Worm (Caenorhabditis elegans) whole organism, L2 larva: Measurements from ENCODE around the gene R107.5.
"Not testable (repeated sequence)": the region's sequence is repeated elsewhere in the genome, so short reads cannot be mapped to it uniquely, and the experiment has no call there.

Experiments used
- ZK546.5 ChIP-seq: sonication (generic microtip); optimal IDR thresholded peaks from 2 replicates; lab custom pipeline; 2017; ENCODE audit warnings: missing biosample characterization, missing genetic modification characterization
- alr-1 ChIP-seq: fragments of 150-350 bp; optimal IDR thresholded peaks from 2 replicates; lab custom pipeline; 2014; ENCODE audit warnings: missing biosample characterization, missing genetic modification characterization
- ama-1 ChIP-seq: fragments of 150-350 bp; optimal IDR thresholded peaks from 2 replicates; lab custom pipeline; 2018; ENCODE audit warnings: inconsistent platforms
- ceh-16 ChIP-seq: fragments of 150-350 bp; optimal IDR thresholded peaks from 2 replicates; lab custom pipeline; 2014; ENCODE audit warnings: missing biosample characterization, missing genetic modification characterization
- ceh-82 ChIP-seq: fragments of 150-350 bp; optimal IDR thresholded peaks from 2 replicates; lab custom pipeline; 2014; ENCODE audit warnings: missing biosample characterization, missing genetic modification characterization
- dmd-4 ChIP-seq: sonication (generic microtip); optimal IDR thresholded peaks from 2 replicates; lab custom pipeline; 2017; ENCODE audit warnings: missing biosample characterization, missing genetic modification characterization
- egl-27 ChIP-seq: sonication (generic microtip); optimal IDR thresholded peaks from 3 replicates; lab custom pipeline; 2017; ENCODE audit warnings: missing biosample characterization, missing genetic modification reagents, missing genetic modification characterization
- elt-3 ChIP-seq: sonication (generic microtip); optimal IDR thresholded peaks from 2 replicates; lab custom pipeline; 2017; ENCODE audit warnings: missing biosample characterization, missing genetic modification characterization
- fos-1 ChIP-seq: fragments of 150-350 bp; optimal IDR thresholded peaks from 2 replicates; lab custom pipeline; 2014; ENCODE audit warnings: missing biosample characterization, missing genetic modification characterization
- gmeb-1 ChIP-seq: fragments of 150-350 bp; optimal IDR thresholded peaks from 2 replicates; lab custom pipeline; 2014; ENCODE audit warnings: missing biosample characterization, missing genetic modification characterization
- lsy-2 ChIP-seq, 2 experiments: fragments of 150-350 bp in 1 of 2; sonication (generic microtip) in 1 of 2; optimal IDR thresholded peaks; 2 replicates each; lab custom pipeline; 2014 to 2017; ENCODE audit warnings: missing biosample characterization in 2 of 2, missing genetic modification characterization in 2 of 2
- mab-5 ChIP-seq: fragments of 150-350 bp; optimal IDR thresholded peaks from 2 replicates; lab custom pipeline; 2014; ENCODE audit warnings: missing biosample characterization, missing genetic modification characterization
- nhr-10 ChIP-seq: sonication (generic microtip); optimal IDR thresholded peaks from 2 replicates; lab custom pipeline; 2017; ENCODE audit warnings: missing biosample characterization, missing genetic modification characterization
- nhr-12 ChIP-seq: fragments of 150-350 bp; optimal IDR thresholded peaks from 2 replicates; lab custom pipeline; 2014; ENCODE audit warnings: missing biosample characterization, missing genetic modification characterization
- nhr-21 ChIP-seq: fragments of 150-350 bp; optimal IDR thresholded peaks from 2 replicates; lab custom pipeline; 2014; ENCODE audit warnings: missing biosample characterization, missing genetic modification characterization
- nhr-23 ChIP-seq: fragments of 150-350 bp; optimal IDR thresholded peaks from 2 replicates; lab custom pipeline; 2014; ENCODE audit warnings: missing biosample characterization, missing genetic modification reagents, missing genetic modification characterization
- nhr-25 ChIP-seq: fragments of 150-350 bp; sonication (generic microtip); optimal IDR thresholded peaks from 3 replicates; lab custom pipeline; 2014; ENCODE audit warnings: missing biosample characterization, missing genetic modification characterization
- nhr-6 ChIP-seq: fragments of 150-350 bp; optimal IDR thresholded peaks from 2 replicates; lab custom pipeline; 2014; ENCODE audit warnings: missing biosample characterization, missing genetic modification characterization
- nhr-77 ChIP-seq: fragments of 150-350 bp; optimal IDR thresholded peaks from 2 replicates; lab custom pipeline; 2014; ENCODE audit warnings: missing biosample characterization, missing genetic modification characterization
- sem-4 ChIP-seq: fragments of 150-350 bp; optimal IDR thresholded peaks from 2 replicates; lab custom pipeline; 2014; ENCODE audit warnings: missing biosample characterization, missing genetic modification reagents, missing genetic modification characterization
- sma-3 ChIP-seq: sonication (generic microtip); optimal IDR thresholded peaks from 2 replicates; lab custom pipeline; 2016; ENCODE audit warnings: missing genetic modification reagents, missing genetic modification characterization, missing compliant biosample characterization
- sma-9 ChIP-seq, 2 experiments: fragments of 150-350 bp in 1 of 2; sonication (generic microtip) in 1 of 2; optimal IDR thresholded peaks; 2 replicates each; lab custom pipeline; 2014 to 2016; ENCODE audit warnings: missing genetic modification characterization in 2 of 2, mild to moderate bottlenecking in 1 of 2, missing biosample characterization in 1 of 2, missing compliant biosample characterization in 1 of 2, missing genetic modification reagents in 1 of 2, moderate library complexity in 1 of 2
- snpc-4 ChIP-seq: fragments of 150-350 bp; optimal IDR thresholded peaks from 2 replicates; lab custom pipeline; 2014; ENCODE audit warnings: missing biosample characterization, missing genetic modification characterization
- unc-39 ChIP-seq: fragments of 150-350 bp; optimal IDR thresholded peaks from 2 replicates; lab custom pipeline; 2014; ENCODE audit warnings: missing biosample characterization, missing genetic modification characterization
- unc-55 ChIP-seq: fragments of 150-350 bp; sonication (generic microtip); optimal IDR thresholded peaks from 3 replicates; lab custom pipeline; 2014; ENCODE audit warnings: missing biosample characterization, missing genetic modification reagents, missing genetic modification characterization
- ztf-11 ChIP-seq: sonication (generic microtip); optimal IDR thresholded peaks from 2 replicates; lab custom pipeline; 2017; ENCODE audit warnings: missing biosample characterization, missing genetic modification characterization
- ztf-4 ChIP-seq: fragments of 150-350 bp; optimal IDR thresholded peaks from 2 replicates; lab custom pipeline; 2014; ENCODE audit warnings: missing biosample characterization, missing genetic modification characterization

R107.5 gene

DNA sequence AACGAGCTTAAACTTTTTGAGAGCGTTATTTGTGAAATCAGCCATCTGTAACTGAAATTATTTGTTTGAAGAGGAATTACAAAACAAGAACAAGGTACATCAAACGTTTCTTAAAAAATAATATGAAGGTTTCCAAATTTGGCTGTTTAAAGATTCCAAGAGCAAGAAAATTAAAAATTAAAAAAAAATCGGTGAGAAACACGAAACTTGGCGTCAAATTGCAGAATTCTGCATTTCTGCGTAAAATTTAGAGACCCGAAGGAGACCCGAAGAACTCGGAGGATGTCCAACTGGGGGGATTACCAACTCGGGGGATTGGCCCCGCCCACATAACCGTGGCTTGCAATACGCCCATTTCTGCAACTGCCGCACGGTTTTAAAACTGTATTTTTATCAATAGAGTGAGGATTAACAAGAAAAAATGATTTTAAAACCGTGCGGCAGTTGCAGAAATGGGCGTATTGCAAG, 47.7 kb downstream of the R107.5 start, which contains the start of gene rab-6.1:
Gene rab-6.1, minus strand, starts transcription at position 51 of the 468 bp plus-strand sequence.
- not testable (repeated sequence) for TF ChIP-seq fos-1 (tag; lab: Kevin White, UChicago); nhr-25 (tag; lab: Kevin White, UChicago); snpc-4

DNA sequence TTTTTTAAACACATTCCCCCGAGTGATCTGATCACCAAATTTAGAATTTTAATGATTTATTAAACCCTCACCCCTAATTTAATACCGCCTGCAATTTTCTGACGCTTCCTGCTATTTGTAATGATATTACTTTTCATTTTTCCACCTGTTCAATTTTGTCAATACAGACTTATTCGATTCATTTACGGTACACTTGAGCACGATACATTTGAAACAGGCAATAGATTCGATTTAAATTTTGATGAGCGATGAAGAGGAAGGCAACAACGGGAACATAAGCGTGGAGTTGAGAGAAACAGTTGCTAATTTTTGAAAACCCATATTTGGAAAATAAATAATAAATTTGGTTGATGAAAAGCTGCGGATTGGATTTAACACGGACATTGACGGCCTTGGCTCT, 48.9 kb downstream of the R107.5 start:
- TF ChIP-seq mab-5 (tag; lab: Kevin White, UChicago) = no peak
- TF ChIP-seq gmeb-1 = no peak
- no peak for TF ChIP-seq sma-3

DNA sequence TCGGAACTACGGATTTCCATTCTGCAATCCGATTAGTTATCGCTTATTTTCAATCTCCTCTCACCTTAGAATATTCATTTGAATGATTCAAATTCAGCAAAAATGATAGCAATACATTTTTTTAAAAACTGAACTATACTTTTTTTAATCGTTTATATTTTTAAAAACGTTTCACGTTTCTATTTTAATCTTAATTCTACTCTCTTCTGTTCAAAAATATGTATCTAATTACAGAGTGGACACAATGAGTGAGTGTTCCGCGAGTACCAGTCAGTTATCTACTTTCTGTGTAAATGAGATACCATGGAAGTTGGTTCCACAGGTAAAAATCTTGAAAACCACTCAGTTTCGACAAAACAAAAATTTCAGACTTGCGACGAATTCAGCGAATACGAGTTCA, 51.0 kb downstream of the R107.5 start, which contains the start of the genes F59B2.15 and zif-1:
Gene F59B2.15, minus strand, starts transcription at position 101 of the 400 bp plus-strand sequence.
Gene zif-1, plus strand, starts transcription at position 235 of the 400 bp plus-strand sequence.
- TF ChIP-seq elt-3 (tag; lab: Kevin White, UChicago) (no peak), nhr-6 (tag; lab: Kevin White, UChicago) (no peak), ztf-11 (tag; lab: Kevin White, UChicago) (no peak), alr-1 (tag; lab: Kevin White, UChicago) (no peak), nhr-23 (tag; lab: Kevin White, UChicago) (no peak), sem-4 (no peak)

DNA sequence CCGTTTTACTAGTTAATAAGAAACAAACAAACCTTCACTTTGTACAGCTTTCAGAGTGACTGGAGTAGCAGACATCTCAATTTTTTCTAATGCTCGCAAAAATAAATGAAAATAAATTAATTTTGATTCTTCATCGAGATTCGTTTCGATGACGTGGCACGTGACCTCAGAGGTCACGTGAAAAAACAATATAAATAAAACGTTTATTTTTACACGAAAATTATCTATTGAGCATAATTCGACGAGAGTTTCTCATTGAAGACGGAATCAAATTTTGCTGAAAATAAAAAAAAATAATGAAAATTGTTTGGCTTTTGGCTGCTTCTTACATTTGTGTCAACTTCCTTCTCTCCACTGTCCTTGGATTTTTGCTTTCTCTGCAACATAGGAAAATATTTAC, 51.7 kb downstream of the R107.5 start, which contains the start of gene rpn-6.2:
Gene rpn-6.2, minus strand, starts transcription at position 101 of the 400 bp plus-strand sequence.
- TF ChIP-seq ztf-11 (tag; lab: Kevin White, UChicago) (no peak), nhr-77 (tag; lab: Kevin White, UChicago) (no peak), nhr-10 (tag; lab: Kevin White, UChicago) (no peak), unc-39 (tag; lab: Kevin White, UChicago) (no peak), sma-9 (GFP tag; optimal IDR thresholded peaks at IDR 0.05; lab: Kevin White, UChicago) (no peak), sma-9 (tag; optimal IDR thresholded peaks at IDR 0.05; lab: Kevin White, UChicago) (no peak), lsy-2 (tag; optimal IDR thresholded peaks at IDR 0.05; lab: Kevin White, UChicago) (no peak), nhr-12 (tag; lab: Kevin White, UChicago) (no peak), nhr-21 (tag; lab: Kevin White, UChicago) (no peak), egl-27 (tag; lab: Kevin White, UChicago) (no peak), ZK546.5 (tag; lab: Kevin White, UChicago) (no peak), ceh-82 (no peak), snpc-4 (no peak), gmeb-1 (no peak), unc-55 (GFP tag; lab: Kevin White, UChicago) (no peak), sma-3 (no peak), ztf-4 (tag; lab: Kevin White, UChicago) (no peak), ceh-16 (tag; lab: Kevin White, UChicago) (no peak), dmd-4 (tag; lab: Kevin White, UChicago) (no peak), ama-1 (lab: Kevin White, UChicago) (no peak), alr-1 (tag; lab: Kevin White, UChicago) (no peak)
